Worm (Caenorhabditis elegans): ENCODE results near the gene C14A4.13.

C14A4.13 gene

DNA sequence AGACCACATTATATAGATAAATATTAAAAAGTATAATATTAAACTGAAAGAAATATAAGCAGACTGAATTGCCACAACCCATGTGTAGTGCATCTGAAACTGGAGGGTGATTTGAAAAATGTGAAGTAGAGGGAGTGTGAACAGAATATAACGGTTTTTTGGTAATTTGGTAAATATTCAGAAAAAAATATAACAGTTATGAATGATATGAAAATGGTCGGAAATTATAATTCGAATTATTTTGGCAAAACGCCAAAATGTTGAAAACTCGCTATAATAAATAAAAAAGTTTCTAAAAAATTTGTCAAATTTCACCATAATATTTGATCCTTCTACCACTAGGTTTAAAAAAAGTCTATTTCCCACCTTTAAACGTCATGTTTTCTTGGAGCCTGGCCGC, 16.1 kb upstream of the C14A4.13 start, which contains the start of gene srv-2:
Gene srv-2, minus strand, starts transcription at position 101 of the 400 bp plus-strand sequence.
- TF ChIP-seq unc-62 (GFP tag; optimal IDR thresholded peaks at IDR 0.05), result no peak

DNA sequence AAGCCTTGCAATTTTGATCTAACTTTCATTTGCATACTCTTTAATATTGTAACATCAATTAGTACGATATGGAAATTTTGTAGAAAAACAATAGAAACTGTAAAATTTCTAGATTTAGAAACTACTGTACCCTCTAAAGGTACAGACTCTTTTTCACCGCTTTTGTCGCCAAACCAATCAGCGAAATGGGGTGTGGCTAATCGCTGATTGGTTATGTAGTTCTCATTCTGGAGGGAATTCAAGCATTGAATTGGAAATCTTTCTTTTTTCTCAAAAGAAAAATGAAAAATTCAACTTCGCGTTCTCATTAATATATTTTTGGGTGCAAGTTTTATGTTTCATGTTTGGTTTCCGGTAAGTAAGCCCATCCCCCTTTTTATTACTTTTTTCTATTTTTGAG, 14.7 kb upstream of the C14A4.13 start:
- no peak for TF ChIP-seq unc-62 (GFP tag; optimal IDR thresholded peaks at IDR 0.05)

- no peak for TF ChIP-seq unc-62 (GFP tag; optimal IDR thresholded peaks at IDR 0.05)
These were observed 12.7 kb upstream of the C14A4.13 start, which contains the start of gene taf-13 for ce11 chrII:10605512-10605911. Gene taf-13, minus strand, starts transcription at chrII:10605612.

DNA sequence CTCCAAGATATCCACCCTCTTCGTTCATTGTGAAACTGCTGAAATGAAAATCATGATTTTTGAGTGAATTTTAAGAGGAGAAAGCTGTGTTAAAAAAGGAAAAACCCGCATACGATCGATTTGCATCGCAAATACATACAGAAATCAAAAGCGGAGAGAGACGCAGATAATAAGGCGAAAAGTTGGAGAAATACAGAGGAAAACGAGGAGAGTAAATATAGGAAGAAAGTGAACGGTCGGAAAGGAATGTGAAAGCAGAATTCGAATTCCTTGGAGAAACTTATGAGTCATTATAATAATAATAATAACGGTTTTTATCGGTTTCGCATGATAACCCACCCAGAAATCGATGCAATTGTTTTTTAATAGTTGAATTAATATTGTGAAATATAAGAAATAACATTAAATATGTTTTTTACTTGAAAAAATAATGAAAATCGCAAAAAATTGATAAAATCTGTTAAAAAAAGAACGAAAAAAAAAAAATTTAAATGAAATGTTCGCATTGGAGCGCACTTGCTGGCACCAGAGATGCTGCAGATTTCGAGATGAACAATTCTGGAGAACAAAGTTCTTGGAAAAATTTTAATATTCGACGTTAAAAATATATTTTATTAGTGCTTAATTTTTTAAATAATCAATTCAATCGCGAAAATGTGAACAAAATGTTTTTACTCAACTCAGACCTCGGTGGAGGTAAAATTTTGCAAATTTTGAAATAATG, 10.9 kb upstream of the C14A4.13 start, which contains the start of gene ccm-3:
Gene ccm-3, minus strand, starts transcription at position 38 of the 724 bp plus-strand sequence.
- no peak for TF ChIP-seq unc-62 (GFP tag; optimal IDR thresholded peaks at IDR 0.05)

ce11 chrII:10608821-10609220, 9.4 kb upstream of the C14A4.13 start:
- TF ChIP-seq unc-62 (GFP tag; optimal IDR thresholded peaks at IDR 0.05), result no peak

ce11 chrII:10612743-10613142, 5.5 kb upstream of the C14A4.13 start, which contains the start of gene C14A4.12:
Gene C14A4.12, plus strand, starts transcription at chrII:10613043.
- no peak for TF ChIP-seq unc-62 (GFP tag; optimal IDR thresholded peaks at IDR 0.05)

- TF ChIP-seq unc-62 (GFP tag; optimal IDR thresholded peaks at IDR 0.05), result no peak
These were observed 3.7 kb downstream of the C14A4.13 start, which contains the start of gene cutl-9 for ce11 chrII:10621965-10622364. Gene cutl-9, plus strand, starts transcription at chrII:10622265.

- TF ChIP-seq unc-62 (GFP tag; optimal IDR thresholded peaks at IDR 0.05), result no peak
These were observed 8.8 kb downstream of the C14A4.13 start for ce11 chrII:10627086-10627485.

ce11 chrII:10627963-10628362, 9.7 kb downstream of the C14A4.13 start, which contains the start of gene M28.8:
Gene M28.8, plus strand, starts transcription at chrII:10628263.
- TF ChIP-seq unc-62 (GFP tag; optimal IDR thresholded peaks at IDR 0.05), result no peak

ce11 chrII:10630944-10631343, 12.7 kb downstream of the C14A4.13 start:
- no peak for TF ChIP-seq unc-62 (GFP tag; optimal IDR thresholded peaks at IDR 0.05)

DNA sequence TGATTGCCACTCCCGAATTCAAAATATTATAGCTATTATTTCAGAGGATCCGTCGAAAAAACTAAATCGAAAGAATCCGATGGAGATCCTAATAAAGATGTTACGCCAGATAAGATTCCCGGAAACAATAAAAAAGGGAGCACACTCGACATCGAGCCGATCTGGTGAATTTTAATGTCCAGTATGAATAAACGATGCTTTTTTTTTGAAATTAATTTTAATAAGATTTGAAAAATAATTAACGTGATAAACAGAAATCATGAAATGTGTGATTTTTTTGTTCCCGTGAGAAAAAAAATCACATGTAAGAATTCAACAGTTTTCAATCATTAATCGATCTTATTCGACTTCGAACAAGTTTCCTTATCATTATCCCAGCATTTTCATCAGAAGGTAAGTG, 20.9 kb downstream of the C14A4.13 start, which contains the start of gene M28.9:
Gene M28.9, plus strand, starts transcription at position 301 of the 400 bp plus-strand sequence.
- TF ChIP-seq unc-62 (GFP tag; optimal IDR thresholded peaks at IDR 0.05), result no peak

DNA sequence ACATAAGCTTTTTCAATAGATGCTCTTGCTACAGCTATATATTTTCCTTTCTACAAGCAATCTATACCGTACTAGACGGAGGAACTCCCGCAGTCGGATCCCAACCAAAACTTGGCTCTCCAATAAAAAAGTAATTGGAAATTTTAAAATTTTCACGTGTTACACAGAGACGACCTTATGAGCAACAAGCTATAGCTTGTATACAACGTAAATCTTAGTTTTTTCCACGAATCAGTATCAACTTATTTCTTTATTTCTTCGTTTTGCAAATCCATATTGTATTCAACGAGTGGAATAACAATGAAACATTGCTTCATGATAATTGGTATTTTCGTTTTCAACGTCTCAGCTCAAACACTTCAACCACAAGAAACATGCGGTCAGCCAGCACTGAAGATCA, 25.1 kb downstream of the C14A4.13 start, which contains the start of gene M28.4:
Gene M28.4, plus strand, starts transcription at position 301 of the 400 bp plus-strand sequence.
- TF ChIP-seq unc-62 (GFP tag; optimal IDR thresholded peaks at IDR 0.05), result no peak

DNA sequence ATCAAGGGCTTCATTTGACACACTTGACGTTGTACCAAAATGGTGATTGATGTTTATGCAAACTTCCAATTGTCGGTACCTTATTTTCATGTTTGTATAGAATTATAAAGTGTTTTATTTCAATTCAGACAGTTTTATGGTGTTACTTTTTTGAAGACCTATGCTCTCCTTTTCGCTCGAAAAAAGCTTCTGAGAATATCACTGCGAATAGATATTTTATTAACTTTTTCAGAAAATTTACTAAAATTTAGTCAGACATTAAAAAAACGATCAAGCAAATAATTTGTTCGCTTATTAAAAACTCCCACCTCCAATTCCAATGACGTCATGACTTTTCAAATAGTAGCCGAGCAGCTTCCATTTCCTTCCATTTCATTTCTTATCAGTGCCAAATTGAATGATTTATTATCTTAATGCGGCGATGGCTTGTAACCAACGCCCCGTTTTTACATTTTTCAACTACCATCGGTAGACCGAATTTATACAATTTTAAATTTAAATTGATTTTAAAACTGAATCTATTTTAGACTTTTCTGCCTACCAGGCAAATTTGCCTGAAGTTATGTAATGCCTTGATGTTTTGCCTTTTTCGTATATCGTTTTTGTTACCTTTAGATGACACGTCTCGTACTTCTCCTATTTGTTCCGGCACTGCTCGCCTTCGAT, 28.8 kb downstream of the C14A4.13 start, which contains the start of gene M28.10:
Gene M28.10, plus strand, starts transcription at position 616 of the 666 bp plus-strand sequence.
- no peak for TF ChIP-seq unc-62 (GFP tag; optimal IDR thresholded peaks at IDR 0.05)

ce11 chrII:10652112-10652511, 33.9 kb downstream of the C14A4.13 start, which contains the start of gene nphp-1:
Gene nphp-1, minus strand, starts transcription at chrII:10652256.
- TF ChIP-seq unc-62 (GFP tag; optimal IDR thresholded peaks at IDR 0.05), result no peak

DNA sequence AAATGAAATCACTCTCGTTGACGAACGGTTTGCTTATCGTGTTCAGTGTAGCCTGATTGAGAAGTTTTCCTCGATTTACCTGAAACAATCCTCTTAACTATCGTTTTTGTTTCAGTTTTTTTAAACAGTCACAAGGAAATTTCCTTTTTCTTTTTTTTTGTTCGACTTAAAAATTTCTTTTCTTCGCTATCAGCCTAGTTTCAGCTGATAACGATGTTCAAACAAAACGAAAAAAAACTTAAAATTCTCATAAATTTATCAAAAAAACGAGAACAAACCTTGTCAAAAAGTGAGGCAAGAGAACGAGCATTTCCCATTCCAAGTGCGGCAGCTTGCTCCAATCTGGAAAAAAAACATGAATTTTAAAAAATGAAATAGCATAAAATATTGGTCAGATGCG, 35.3 kb downstream of the C14A4.13 start:
- no peak for TF ChIP-seq unc-62 (GFP tag; optimal IDR thresholded peaks at IDR 0.05)

- TF ChIP-seq unc-62 (GFP tag; optimal IDR thresholded peaks at IDR 0.05), result no peak
These were observed 36.2 kb downstream of the C14A4.13 start for ce11 chrII:10654435-10654834.
